Worm (Caenorhabditis elegans) whole organism, L2 larva: ENCODE data around the gene C16A3.5.

Experiments
- ZK546.5 ChIP-seq: sonication (generic microtip); optimal IDR thresholded peaks from 2 replicates; lab custom pipeline; 2017; ENCODE audit warnings: missing biosample characterization, missing genetic modification characterization
- ama-1 ChIP-seq: fragments of 150-350 bp; optimal IDR thresholded peaks from 2 replicates; lab custom pipeline; 2018; ENCODE audit warnings: inconsistent platforms
- egl-27 ChIP-seq: sonication (generic microtip); optimal IDR thresholded peaks from 3 replicates; lab custom pipeline; 2017; ENCODE audit warnings: missing biosample characterization, missing genetic modification reagents, missing genetic modification characterization
- lin-13 ChIP-seq: fragments of 150-350 bp; optimal IDR thresholded peaks from 2 replicates; lab custom pipeline; 2014; ENCODE audit warnings: missing biosample characterization, missing genetic modification reagents, missing genetic modification characterization
- lin-39 ChIP-seq: fragments of 150-350 bp; optimal IDR thresholded peaks from 2 replicates; lab custom pipeline; 2014; ENCODE audit warnings: missing biosample characterization, missing genetic modification reagents, missing genetic modification characterization
- nhr-12 ChIP-seq: fragments of 150-350 bp; optimal IDR thresholded peaks from 2 replicates; lab custom pipeline; 2014; ENCODE audit warnings: missing biosample characterization, missing genetic modification characterization
- nhr-6 ChIP-seq: fragments of 150-350 bp; optimal IDR thresholded peaks from 2 replicates; lab custom pipeline; 2014; ENCODE audit warnings: missing biosample characterization, missing genetic modification characterization
- skn-1 ChIP-seq: sonication (generic microtip); optimal IDR thresholded peaks from 2 replicates; lab custom pipeline; 2017; ENCODE audit warnings: missing biosample characterization, missing genetic modification characterization
- unc-62 ChIP-seq: fragments of 150-350 bp; optimal IDR thresholded peaks from 2 replicates; lab custom pipeline; 2014; ENCODE audit warnings: missing biosample characterization, missing genetic modification reagents, missing genetic modification characterization
- ztf-11 ChIP-seq: sonication (generic microtip); optimal IDR thresholded peaks from 2 replicates; lab custom pipeline; 2017; ENCODE audit warnings: missing biosample characterization, missing genetic modification characterization

ce11 chrIII:6402346-6402745 is 21.8 kb downstream of the C16A3.5 start:
- TF ChIP-seq lin-39 (no peak), nhr-6 (tag; lab: Kevin White, UChicago) (peak; percentile 15), ama-1 (lab: Kevin White, UChicago) (no peak), ztf-11 (tag; lab: Kevin White, UChicago) (no peak), egl-27 (tag; lab: Kevin White, UChicago) (no peak), lin-13 (GFP tag; lab: Kevin White, UChicago) (peak; percentile 43), unc-62 (GFP tag; lab: Kevin White, UChicago) (no peak), skn-1 (tag; lab: Kevin White, UChicago) (no peak), ZK546.5 (tag; lab: Kevin White, UChicago) (no peak), nhr-12 (no peak)
